Worm (Caenorhabditis elegans) whole organism, late embryonic: ENCODE results near the gene spp-9.

Experiments
- C08G9.2 ChIP-seq: sonication (generic microtip); optimal IDR thresholded peaks from 2 replicates; lab custom pipeline; 2016; ENCODE audit warnings: mild to moderate bottlenecking, missing genetic modification characterization, moderate library complexity, missing compliant biosample characterization
- K09A11.1 ChIP-seq: sonication (generic microtip); optimal IDR thresholded peaks from 2 replicates; lab custom pipeline; 2017; ENCODE audit warnings: antibody characterized with exemption, mild to moderate bottlenecking, missing genetic modification characterization, missing compliant biosample characterization; ENCODE audit not compliant: insufficient read depth
- ceh-14 ChIP-seq: sonication (generic microtip); optimal IDR thresholded peaks from 2 replicates; lab custom pipeline; 2016; ENCODE audit warnings: missing genotype, missing genetic modification characterization, missing compliant biosample characterization
- ceh-18 ChIP-seq: sonication (generic microtip); optimal IDR thresholded peaks from 2 replicates; lab custom pipeline; 2016; ENCODE audit warnings: missing genetic modification characterization, missing compliant biosample characterization
- ceh-19 ChIP-seq: fragments of 200-800 bp; sonication (Bioruptor generic); optimal IDR thresholded peaks from 2 replicates; lab custom pipeline; 2018; ENCODE audit warnings: mild to moderate bottlenecking, missing genetic modification characterization, missing compliant biosample characterization
- ceh-30 ChIP-seq: fragments of 150-350 bp; optimal IDR thresholded peaks from 2 replicates; lab custom pipeline; 2014; ENCODE audit warnings: missing biosample characterization, missing genetic modification characterization
- ceh-31 ChIP-seq: sonication (generic microtip); optimal IDR thresholded peaks from 2 replicates; lab custom pipeline; 2016; ENCODE audit warnings: missing genetic modification characterization, missing compliant biosample characterization
- ceh-34 ChIP-seq: sonication (generic microtip); optimal IDR thresholded peaks from 2 replicates; lab custom pipeline; 2016; ENCODE audit warnings: mild to moderate bottlenecking, missing genetic modification characterization, missing compliant biosample characterization
- ceh-45 ChIP-seq: fragments of 200-800 bp; sonication (Bioruptor generic); IDR thresholded peaks from 2 replicates; pipeline ENCODE4 v1.3.6; 2022; ENCODE audit warnings: missing genetic modification reagents, missing genetic modification characterization, missing compliant biosample characterization
- ceh-6 ChIP-seq: fragments of 200-800 bp; sonication (Bioruptor generic); optimal IDR thresholded peaks from 2 replicates; lab custom pipeline; 2018; ENCODE audit warnings: mild to moderate bottlenecking, missing genetic modification characterization, missing compliant biosample characterization
- ceh-9 ChIP-seq: sonication (generic microtip); optimal IDR thresholded peaks from 2 replicates; lab custom pipeline; 2016; ENCODE audit warnings: mild to moderate bottlenecking, missing genetic modification characterization, inconsistent platforms, missing compliant biosample characterization
- che-1 ChIP-seq: sonication (generic microtip); optimal IDR thresholded peaks from 2 replicates; lab custom pipeline; 2016; ENCODE audit warnings: mild to moderate bottlenecking, missing genetic modification characterization, missing compliant biosample characterization
- dmd-4 ChIP-seq: sonication (generic microtip); optimal IDR thresholded peaks from 2 replicates; lab custom pipeline; 2016; ENCODE audit warnings: borderline replicate concordance, missing genetic modification characterization, missing compliant biosample characterization
- dve-1 ChIP-seq: sonication (generic microtip); optimal IDR thresholded peaks from 2 replicates; lab custom pipeline; 2017; ENCODE audit warnings: antibody characterized with exemption, mild to moderate bottlenecking, missing genetic modification characterization, missing compliant biosample characterization
- elt-2 ChIP-seq: sonication (generic microtip); optimal IDR thresholded peaks from 2 replicates; lab custom pipeline; 2016; ENCODE audit warnings: missing genetic modification reagents, missing genetic modification characterization, missing compliant biosample characterization
- elt-4 ChIP-seq: sonication (generic microtip); optimal IDR thresholded peaks from 2 replicates; lab custom pipeline; 2016; ENCODE audit warnings: missing genetic modification characterization, missing compliant biosample characterization
- ets-4 ChIP-seq: sonication (generic microtip); optimal IDR thresholded peaks from 2 replicates; lab custom pipeline; 2016; ENCODE audit warnings: missing genetic modification characterization, missing compliant biosample characterization
- fax-1 ChIP-seq: sonication (generic microtip); optimal IDR thresholded peaks from 2 replicates; lab custom pipeline; 2016; ENCODE audit warnings: missing genotype, missing genetic modification characterization, missing compliant biosample characterization
- fkh-6 ChIP-seq: sonication (generic microtip); optimal IDR thresholded peaks from 2 replicates; lab custom pipeline; 2016; ENCODE audit warnings: missing genetic modification characterization, missing compliant biosample characterization
- hlh-30 ChIP-seq: sonication (generic microtip); optimal IDR thresholded peaks from 2 replicates; lab custom pipeline; 2017; ENCODE audit warnings: antibody characterized with exemption, missing genetic modification characterization, missing compliant biosample characterization; ENCODE audit not compliant: insufficient read depth
- hlh-6 ChIP-seq: sonication (generic microtip); optimal IDR thresholded peaks from 2 replicates; lab custom pipeline; 2016; ENCODE audit warnings: missing genotype, missing genetic modification characterization, missing compliant biosample characterization
- lim-6 ChIP-seq: sonication (generic microtip); optimal IDR thresholded peaks from 2 replicates; lab custom pipeline; 2016; ENCODE audit warnings: missing genetic modification characterization, missing compliant biosample characterization
- mec-3 ChIP-seq: sonication (generic microtip); optimal IDR thresholded peaks from 2 replicates; lab custom pipeline; 2016; ENCODE audit warnings: borderline replicate concordance, missing genetic modification characterization, missing compliant biosample characterization
- nfya-1 ChIP-seq: sonication (generic microtip); optimal IDR thresholded peaks from 2 replicates; lab custom pipeline; 2017; ENCODE audit warnings: missing genetic modification characterization, mild to moderate bottlenecking, missing compliant biosample characterization, antibody characterized with exemption, moderate library complexity
- nhr-11 ChIP-seq: fragments of 150-350 bp; optimal IDR thresholded peaks from 2 replicates; lab custom pipeline; 2014; ENCODE audit warnings: missing biosample characterization, missing genetic modification characterization
- odd-2 ChIP-seq: sonication (generic microtip); optimal IDR thresholded peaks from 2 replicates; lab custom pipeline; 2017; ENCODE audit warnings: antibody characterized with exemption, mild to moderate bottlenecking, missing genetic modification characterization, missing compliant biosample characterization
- pax-1 ChIP-seq: fragments of 150-350 bp; optimal IDR thresholded peaks from 2 replicates; lab custom pipeline; 2014; ENCODE audit warnings: missing biosample characterization, missing genetic modification characterization
- pha-4 ChIP-seq: fragments of 150-350 bp; optimal IDR thresholded peaks from 2 replicates; lab custom pipeline; 2018; ENCODE audit warnings: missing biosample characterization, missing genetic modification reagents, missing genetic modification characterization
- ref-2 ChIP-seq: sonication (generic microtip); optimal IDR thresholded peaks from 2 replicates; lab custom pipeline; 2016; ENCODE audit warnings: missing genetic modification characterization, missing compliant biosample characterization
- rnt-1 ChIP-seq: sonication (generic microtip); optimal IDR thresholded peaks from 2 replicates; lab custom pipeline; 2016; ENCODE audit warnings: missing genetic modification characterization, missing compliant biosample characterization
- sdc-2 ChIP-seq: sonication (generic microtip); optimal IDR thresholded peaks from 2 replicates; lab custom pipeline; 2016; ENCODE audit warnings: missing genotype, missing genetic modification characterization, missing compliant biosample characterization
- tbx-2 ChIP-seq: sonication (generic microtip); optimal IDR thresholded peaks from 2 replicates; lab custom pipeline; 2016; ENCODE audit warnings: missing genetic modification characterization, missing compliant biosample characterization
- tbx-7 ChIP-seq: sonication (generic microtip); optimal IDR thresholded peaks from 2 replicates; lab custom pipeline; 2016; ENCODE audit warnings: missing genotype, missing genetic modification characterization, missing compliant biosample characterization
- ttx-3 ChIP-seq: sonication (generic microtip); optimal IDR thresholded peaks from 2 replicates; lab custom pipeline; 2016; ENCODE audit warnings: missing genetic modification reagents, missing genetic modification characterization, missing compliant biosample characterization
- unc-3 ChIP-seq, 2 experiments: fragments of 200-800 bp in 1 of 2; sonication (Bioruptor generic) in 1 of 2; sonication (generic microtip) in 1 of 2; conservative IDR thresholded peaks in 1 of 2; optimal IDR thresholded peaks in 1 of 2; 2 replicates each; pipeline versions ENCODE4 v1.3.6 to Lab custom; 2016 to 2022; ENCODE audit warnings: missing compliant biosample characterization in 2 of 2, missing genetic modification characterization in 2 of 2, missing genetic modification reagents in 1 of 2
- unc-42 ChIP-seq: sonication (generic microtip); optimal IDR thresholded peaks from 2 replicates; lab custom pipeline; 2016; ENCODE audit warnings: missing genotype, missing genetic modification characterization, missing compliant biosample characterization
- unc-55 ChIP-seq: sonication (generic microtip); optimal IDR thresholded peaks from 2 replicates; lab custom pipeline; 2017; ENCODE audit warnings: missing biosample characterization, missing genetic modification reagents, missing genetic modification characterization
- unc-86 ChIP-seq: sonication (generic microtip); optimal IDR thresholded peaks from 2 replicates; lab custom pipeline; 2016; ENCODE audit warnings: missing genetic modification characterization, missing compliant biosample characterization

Gene spp-9

DNA sequence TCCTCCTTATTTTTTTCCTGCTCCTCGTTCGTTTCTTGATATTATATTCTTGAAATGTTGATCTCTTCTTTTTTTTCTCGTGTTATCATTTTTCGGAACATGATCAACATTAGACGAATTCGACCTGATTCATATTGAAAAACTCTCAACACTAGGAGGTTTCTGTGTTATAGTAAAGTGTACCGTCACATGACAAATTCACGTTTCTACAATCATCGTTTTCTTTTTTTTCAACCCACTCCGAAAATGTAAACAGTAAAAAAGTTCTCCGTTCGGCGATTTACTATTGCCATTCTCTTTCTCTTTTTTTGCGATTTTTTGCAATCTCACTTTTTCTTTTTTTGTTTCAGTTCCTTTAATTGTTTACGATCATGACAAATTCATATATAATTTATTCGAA, 16.2 kb upstream of the spp-9 start:
- TF ChIP-seq ceh-6 (GFP tag; lab: Kevin White, UChicago) (no peak), ceh-14 (no peak), mec-3 (no peak), dmd-4 (tag; lab: Kevin White, UChicago) (no peak), che-1 (no peak), ceh-9 (no peak), unc-42 (no peak), pax-1 (tag; lab: Kevin White, UChicago) (no peak), ttx-3 (no peak), odd-2 (tag; lab: Kevin White, UChicago) (no peak), dve-1 (tag; lab: Kevin White, UChicago) (no peak), ref-2 (no peak), unc-86 (tag; lab: Kevin White, UChicago) (no peak), fax-1 (tag; lab: Kevin White, UChicago) (no peak), rnt-1 (tag; lab: Kevin White, UChicago) (no peak), lim-6 (tag; lab: Kevin White, UChicago) (no peak)
- TF ChIP-seq, all 69 proteins: peak for 0

DNA sequence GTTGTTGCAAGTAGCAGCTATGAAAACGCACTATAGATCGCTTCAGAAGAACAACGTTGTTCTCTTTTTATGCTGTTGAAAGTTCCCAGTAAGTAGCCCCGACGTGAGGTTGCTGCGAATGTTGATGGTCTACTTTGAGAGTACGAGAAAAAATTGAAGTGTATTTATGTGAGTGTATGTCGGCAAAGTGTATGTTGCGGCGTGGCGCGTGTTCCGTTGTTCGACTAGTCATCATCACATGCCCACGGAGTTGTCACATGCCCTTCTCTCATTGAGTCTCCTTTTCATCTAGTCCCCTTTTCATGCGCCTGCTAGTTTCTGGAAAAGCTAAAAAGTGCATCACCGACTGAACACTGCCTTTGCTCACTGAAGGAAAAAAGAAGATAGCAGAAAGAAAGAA, 15.7 kb upstream of the spp-9 start:
- TF ChIP-seq ceh-18 (tag; lab: Kevin White, UChicago) (no peak), K09A11.1 (tag; lab: Kevin White, UChicago) (no peak), pha-4 (tag; lab: Kevin White, UChicago) (no peak), tbx-7 (tag; lab: Kevin White, UChicago) (no peak), hlh-6 (tag; lab: Kevin White, UChicago) (no peak), hlh-30 (tag; lab: Kevin White, UChicago) (peak; percentile 64)

DNA sequence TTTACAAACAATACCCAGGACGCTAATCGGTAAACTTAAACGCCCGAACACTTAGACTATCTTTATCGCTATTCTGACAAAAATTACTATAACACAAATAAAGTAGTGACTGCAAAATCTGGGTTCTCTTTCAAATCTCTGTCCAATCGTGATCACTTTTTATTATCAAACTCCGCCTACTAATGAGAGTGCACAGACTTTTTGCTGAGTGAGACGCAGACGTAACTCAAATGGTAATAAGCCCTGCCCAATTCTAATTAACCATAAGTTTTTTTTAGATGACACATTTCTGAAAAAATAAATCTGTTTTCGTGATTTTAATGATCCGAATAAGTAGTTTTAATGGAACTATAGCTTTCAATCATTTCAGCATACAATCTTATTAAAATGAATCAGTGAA, 15.2 kb upstream of the spp-9 start:
- TF ChIP-seq unc-55 (GFP tag; lab: Kevin White, UChicago): no peak
- TF ChIP-seq sdc-2 (tag; lab: Kevin White, UChicago): peak; percentile 91
- TF ChIP-seq ceh-45 (GFP tag; lab: Robert Waterston, UW): no peak
- TF ChIP-seq unc-3 (GFP tag; conservative IDR thresholded peaks at IDR 0.05; lab: Robert Waterston, UW): no peak
- TF ChIP-seq unc-3 (tag; optimal IDR thresholded peaks at IDR 0.05; lab: Kevin White, UChicago): no peak
- no peak for TF ChIP-seq unc-42
- no peak for TF ChIP-seq nhr-11 (tag; lab: Kevin White, UChicago)
- TF ChIP-seq ceh-30 (tag; lab: Kevin White, UChicago): no peak

DNA sequence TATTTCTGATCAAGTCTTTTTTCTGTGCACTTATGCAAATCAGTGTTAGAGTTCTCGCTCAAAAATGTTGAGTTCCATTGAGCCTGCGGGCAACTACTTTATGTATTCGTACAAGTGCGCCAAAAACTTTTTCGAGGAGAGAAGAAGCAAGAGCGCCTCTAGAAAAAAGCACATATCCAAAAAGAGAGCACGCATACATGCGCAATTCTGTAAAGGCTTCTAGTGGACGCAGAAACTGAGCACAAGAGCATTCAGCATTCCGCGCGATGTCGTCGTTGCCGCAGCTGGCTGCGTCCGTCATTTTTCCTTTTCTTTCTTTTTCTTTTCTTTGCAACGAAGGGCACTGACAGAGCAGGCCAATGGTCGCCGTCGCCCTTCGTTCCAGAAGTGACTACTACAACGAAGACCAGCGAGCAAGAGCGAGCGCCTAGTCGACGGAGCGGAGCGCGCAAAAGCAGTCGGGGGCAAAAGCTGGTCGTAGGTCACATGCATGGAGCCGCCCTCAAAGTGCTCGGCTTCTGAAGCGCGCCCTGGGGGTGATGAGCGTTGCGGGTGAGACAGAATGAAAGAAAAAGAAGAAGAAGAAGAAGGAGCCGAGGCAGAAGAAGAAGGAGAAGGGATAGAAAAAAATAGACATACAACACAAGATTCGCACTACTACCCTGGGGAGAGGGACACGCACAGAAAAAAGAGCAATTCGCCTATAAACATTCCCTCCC, 14.5 kb upstream of the spp-9 start:
- TF ChIP-seq ceh-34 (tag; lab: Kevin White, UChicago) (peak; percentile 45), dmd-4 (tag; lab: Kevin White, UChicago) (peak; percentile 50), ceh-14 (peak; percentile 72), ref-2 (no peak), hlh-30 (tag; lab: Kevin White, UChicago) (peak; percentile 7), hlh-6 (tag; lab: Kevin White, UChicago) (peak; percentile 20), ets-4 (tag; lab: Kevin White, UChicago) (no peak), K09A11.1 (tag; lab: Kevin White, UChicago) (peak; percentile 24), elt-2 (tag; lab: Kevin White, UChicago) (no peak), unc-42 (peak; percentile 53), tbx-2 (tag; lab: Kevin White, UChicago) (peak; percentile 65), C08G9.2 (tag; lab: Kevin White, UChicago) (peak; percentile 22), ceh-31 (tag; lab: Kevin White, UChicago) (peak; percentile 78), ceh-19 (GFP tag; lab: Kevin White, UChicago) (peak; percentile 79), unc-3 (GFP tag; conservative IDR thresholded peaks at IDR 0.05; lab: Robert Waterston, UW) (no peak), unc-3 (tag; optimal IDR thresholded peaks at IDR 0.05; lab: Kevin White, UChicago) (peak; percentile 67), fkh-6 (tag; lab: Kevin White, UChicago) (no peak), nfya-1 (tag; lab: Kevin White, UChicago) (peak; percentile 71), ceh-18 (tag; lab: Kevin White, UChicago) (peak; percentile 72), elt-4 (tag; lab: Kevin White, UChicago) (peak; percentile 78)
